Worm (Caenorhabditis elegans) whole organism, L3 larva: ENCODE results near the gene nhr-237.

Source experiments
- ZK546.5 ChIP-seq: sonication (generic microtip); optimal IDR thresholded peaks from 2 replicates; lab custom pipeline; 2017; ENCODE audit warnings: missing biosample characterization, missing genetic modification characterization
- egl-27 ChIP-seq: sonication (generic microtip); optimal IDR thresholded peaks from 4 replicates; lab custom pipeline; 2017; ENCODE audit warnings: missing biosample characterization, missing genetic modification reagents, missing genetic modification characterization
- elt-1 ChIP-seq: fragments of 150-350 bp; optimal IDR thresholded peaks from 2 replicates; lab custom pipeline; 2014; ENCODE audit warnings: missing biosample characterization, missing genetic modification characterization
- elt-3 ChIP-seq, 3 experiments: fragments of 150-350 bp in 1 of 3; sonication (generic microtip) in 2 of 3; optimal IDR thresholded peaks; 2 replicates in 2 of 3; 4 replicates in 1 of 3; lab custom pipeline; 2014 to 2017; ENCODE audit warnings: missing biosample characterization in 3 of 3, missing genetic modification characterization in 3 of 3
- fkh-2 ChIP-seq: fragments of 150-350 bp; optimal IDR thresholded peaks from 2 replicates; lab custom pipeline; 2014; ENCODE audit warnings: missing biosample characterization, missing genetic modification reagents, missing genetic modification characterization
- jun-1 ChIP-seq: fragments of 150-350 bp; optimal IDR thresholded peaks from 2 replicates; lab custom pipeline; 2014; ENCODE audit warnings: missing biosample characterization, missing genetic modification reagents, missing genetic modification characterization
- nhr-11 ChIP-seq: fragments of 150-350 bp; optimal IDR thresholded peaks from 2 replicates; lab custom pipeline; 2014; ENCODE audit warnings: missing biosample characterization, missing genetic modification characterization
- nhr-77 ChIP-seq: fragments of 150-350 bp; optimal IDR thresholded peaks from 2 replicates; lab custom pipeline; 2014; ENCODE audit warnings: missing biosample characterization, missing genetic modification characterization
- skn-1 ChIP-seq: fragments of 150-350 bp; optimal IDR thresholded peaks from 2 replicates; lab custom pipeline; 2014; ENCODE audit warnings: missing biosample characterization, missing genetic modification characterization
- unc-39 ChIP-seq: sonication (generic microtip); optimal IDR thresholded peaks from 4 replicates; lab custom pipeline; 2017; ENCODE audit warnings: missing biosample characterization, missing genetic modification characterization
- zag-1 ChIP-seq: fragments of 150-350 bp; optimal IDR thresholded peaks from 2 replicates; lab custom pipeline; 2014; ENCODE audit warnings: missing biosample characterization, missing genetic modification characterization
- ztf-11 ChIP-seq: fragments of 150-350 bp; optimal IDR thresholded peaks from 2 replicates; lab custom pipeline; 2014; ENCODE audit warnings: missing biosample characterization, missing genetic modification characterization

- TF ChIP-seq fkh-2 (tag; lab: Kevin White, UChicago) (no peak), elt-3 (tag; optimal IDR thresholded peaks at IDR 0.05; lab: Kevin White, UChicago) (no peak), jun-1 (tag; lab: Kevin White, UChicago) (no peak), nhr-11 (tag; lab: Kevin White, UChicago) (no peak), ZK546.5 (tag; lab: Kevin White, UChicago) (no peak), ztf-11 (tag; lab: Kevin White, UChicago) (no peak), unc-39 (tag; lab: Kevin White, UChicago) (no peak), elt-1 (tag; lab: Kevin White, UChicago) (no peak), skn-1 (tag; lab: Kevin White, UChicago) (no peak), nhr-77 (tag; lab: Kevin White, UChicago) (no peak), zag-1 (tag; lab: Kevin White, UChicago) (no peak), egl-27 (tag; lab: Kevin White, UChicago) (no peak)
These were observed 49.4 kb downstream of the nhr-237 start for ce11 chrV:1577092-1577709.
